Fruit fly (Drosophila melanogaster): Measurements from ENCODE around the gene CCT1.

CCT1 gene

DNA sequence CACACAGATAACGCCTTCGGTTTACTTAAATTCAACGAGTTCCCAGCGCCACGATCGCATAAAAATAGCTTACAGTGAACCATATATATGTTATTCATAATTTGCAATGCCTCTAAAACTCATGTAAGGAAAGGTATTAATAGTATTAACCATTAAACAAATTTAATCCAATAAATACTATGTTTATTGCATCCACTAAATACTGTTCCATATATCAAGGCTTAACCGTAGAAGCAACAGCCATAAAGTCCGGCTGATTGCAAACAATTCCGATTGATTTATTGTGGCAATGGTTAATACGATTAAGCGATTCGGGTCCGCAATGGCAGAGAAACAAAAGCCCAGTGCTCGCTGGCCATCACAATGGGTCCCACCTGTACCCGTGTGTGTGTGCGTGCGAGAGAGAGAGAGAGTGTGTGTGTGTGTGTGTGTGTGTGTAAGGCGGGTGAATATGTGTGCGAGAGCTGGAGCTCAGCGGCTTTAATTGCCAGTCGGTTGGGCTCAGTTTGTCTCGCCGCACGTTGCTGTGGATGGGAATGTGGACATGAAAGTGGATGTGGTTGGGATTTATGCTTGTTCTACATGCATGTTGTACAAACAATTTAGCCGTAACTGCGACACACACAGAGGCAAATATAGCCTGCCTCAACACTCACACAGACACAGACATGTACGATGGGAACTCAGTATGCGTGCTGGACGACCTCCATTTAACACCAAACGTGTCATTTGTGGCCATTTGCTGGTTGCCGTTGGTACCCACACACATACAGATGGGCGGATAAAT, 3.5 kb upstream of the CCT1 start:
- TF ChIP-seq rib (GFP tag; IDR thresholded peaks at IDR 0.05): no peak
- peak; percentile 35 for TF ChIP-seq Max (GFP tag; optimal IDR thresholded peaks at IDR 0.05)
- no peak for TF ChIP-seq knrl (GFP tag; IDR thresholded peaks at IDR 0.05; ENCODE audit: partially characterized antibody)
- peak; percentile 60 for TF ChIP-seq row (GFP tag; IDR thresholded peaks at IDR 0.05)
- peak; percentile 69 for TF ChIP-seq CG10543 (GFP tag; optimal IDR thresholded peaks at IDR 0.05)
- no peak for TF ChIP-seq odd (GFP tag; optimal IDR thresholded peaks at IDR 0.05)
- TF ChIP-seq CG12769 (tag; optimal IDR thresholded peaks at IDR 0.05): peak; percentile 28
- TF ChIP-seq bab2 (GFP tag; optimal IDR thresholded peaks at IDR 0.05): no peak
- TF ChIP-seq CG6654 (GFP tag; optimal IDR thresholded peaks at IDR 0.05): peak; percentile 22
- peak; percentile 59 for TF ChIP-seq CG1233 (GFP tag; optimal IDR thresholded peaks at IDR 0.05)
- 0 out of 2 replicates have a peak, but pooled peaks have one; percentile 29 for TF ChIP-seq Ptx1 (GFP tag; IDR thresholded peaks at IDR 0.05)
- no peak for TF ChIP-seq h (optimal IDR thresholded peaks at IDR 0.05)
- TF ChIP-seq Atf6 (GFP tag; IDR thresholded peaks at IDR 0.05): 0 out of 2 replicates have a peak, but pooled peaks have one; percentile 8
- peak; percentile 34; the same call in 1 of the 2 replicates for TF ChIP-seq sob (GFP tag; IDR thresholded peaks at IDR 0.05)
- no peak for TF ChIP-seq Vsx1 (GFP tag; optimal IDR thresholded peaks at IDR 0.05)
- TF ChIP-seq Sox100B (GFP tag; optimal IDR thresholded peaks at IDR 0.05): peak; percentile 64
- TF ChIP-seq Nf-YB (GFP tag; optimal IDR thresholded peaks at IDR 0.05): no peak
- peak; percentile 79 for TF ChIP-seq Med (GFP tag)
- no peak for TF ChIP-seq Hey (tag; optimal IDR thresholded peaks at IDR 0.05)
- TF ChIP-seq ttk (GFP tag; IDR thresholded peaks at IDR 0.05): 0 out of 2 replicates have a peak, but pooled peaks have one; percentile 15
- no peak for TF ChIP-seq ac (GFP tag; optimal IDR thresholded peaks at IDR 0.05)
- no peak for TF ChIP-seq CG18619 (GFP tag; optimal IDR thresholded peaks at IDR 0.05)
- no peak for TF ChIP-seq run (tag; optimal IDR thresholded peaks at IDR 0.05)
- TF ChIP-seq kni (GFP tag; optimal IDR thresholded peaks at IDR 0.05): peak; percentile 37
- TF ChIP-seq toy (GFP tag; IDR thresholded peaks at IDR 0.05): no peak
- peak; percentile 35 for TF ChIP-seq cg (GFP tag; optimal IDR thresholded peaks at IDR 0.05)
- TF ChIP-seq CG7839 (tag; optimal IDR thresholded peaks at IDR 0.05): peak; percentile 58
- TF ChIP-seq CG17612 (GFP tag; IDR thresholded peaks at IDR 0.05): no peak
- peak; percentile 11 for TF ChIP-seq BtbVII (GFP tag; optimal IDR thresholded peaks at IDR 0.05)
- no peak for TF ChIP-seq CkIIα-i1 (GFP tag; IDR thresholded peaks at IDR 0.05)
- TF ChIP-seq CG6854 (GFP tag; optimal IDR thresholded peaks at IDR 0.05): peak; percentile 13
- TF ChIP-seq nom (GFP tag; optimal IDR thresholded peaks at IDR 0.05): no peak
- TF ChIP-seq zfh1 (GFP tag; IDR thresholded peaks at IDR 0.05): 0 out of 3 replicates have a peak, but pooled peaks have one; percentile 37
- TF ChIP-seq fd96Cb (tag; optimal IDR thresholded peaks at IDR 0.05): peak; percentile 73
- TF ChIP-seq Mrtf (GFP tag; IDR thresholded peaks at IDR 0.05): no peak
- peak; percentile 85 for TF ChIP-seq CG2678 (tag; optimal IDR thresholded peaks at IDR 0.05)
- TF ChIP-seq CG30403 (GFP tag; optimal IDR thresholded peaks at IDR 0.05): peak; percentile 52
- no peak for TF ChIP-seq CG6791 (GFP tag; IDR thresholded peaks at IDR 0.05; ENCODE audit: partially characterized antibody)
- no peak for TF ChIP-seq CG11696 (GFP tag; IDR thresholded peaks at IDR 0.05)
- TF ChIP-seq crc (GFP tag; optimal IDR thresholded peaks at IDR 0.05): no peak
- TF ChIP-seq CG13296 (GFP tag; optimal IDR thresholded peaks at IDR 0.05): peak; percentile 40
- TF ChIP-seq CG15269 (tag; optimal IDR thresholded peaks at IDR 0.05): peak; percentile 25
- TF ChIP-seq CG10267 (tag; optimal IDR thresholded peaks at IDR 0.05): peak; percentile 39
- no peak for TF ChIP-seq CG11247 (GFP tag; IDR thresholded peaks at IDR 0.05)
- no peak for TF ChIP-seq Blimp-1 (GFP tag; optimal IDR thresholded peaks at IDR 0.05)
- no peak for TF ChIP-seq CG6254 (GFP tag; optimal IDR thresholded peaks at IDR 0.05)
- TF ChIP-seq trem (tag; optimal IDR thresholded peaks at IDR 0.05): peak; percentile 4
- peak; percentile 27; the same call in 1 of the 2 replicates for TF ChIP-seq CG43689 (GFP tag; IDR thresholded peaks at IDR 0.05)
- no peak for TF ChIP-seq CG31388 (GFP tag; optimal IDR thresholded peaks at IDR 0.05)
